Worm (Caenorhabditis elegans): Measurements from ENCODE around the gene rib-1.

The rib-1 gene

DNA sequence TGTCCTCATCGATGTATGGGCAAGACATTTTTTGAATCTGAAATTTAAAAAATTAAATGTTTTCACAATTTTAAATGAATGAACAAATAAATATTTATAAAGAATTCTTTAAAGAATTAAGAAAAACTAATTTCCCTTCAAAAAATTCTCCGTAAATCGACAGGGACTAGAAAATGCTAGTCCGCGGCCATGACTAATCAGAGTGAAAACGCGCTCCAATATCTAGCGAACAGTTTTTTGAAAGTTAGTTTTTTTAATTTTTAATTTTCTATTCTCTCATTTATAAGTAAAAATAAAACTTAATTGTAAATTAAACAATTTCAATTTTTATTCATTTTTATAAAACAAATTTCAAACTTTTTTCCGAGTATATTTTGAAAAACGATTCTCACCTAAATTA is 14.2 kb downstream of the rib-1 start:
- TF ChIP-seq mml-1 (tag; optimal IDR thresholded peaks at IDR 0.05) (no peak), ceh-82 (tag; optimal IDR thresholded peaks at IDR 0.05) (no peak), unc-62 (GFP tag; optimal IDR thresholded peaks at IDR 0.05) (no peak), aly-2 (tag; optimal IDR thresholded peaks at IDR 0.05) (no peak), lin-15B (tag; optimal IDR thresholded peaks at IDR 0.05) (peak; percentile 67), R02D3.7 (tag; optimal IDR thresholded peaks at IDR 0.05) (peak; percentile 81), pha-4 (tag; optimal IDR thresholded peaks at IDR 0.05) (peak; percentile 82), egl-27 (tag; optimal IDR thresholded peaks at IDR 0.05) (no peak), ceh-28 (tag; optimal IDR thresholded peaks at IDR 0.05) (no peak), nhr-11 (tag; optimal IDR thresholded peaks at IDR 0.05) (no peak), elt-2 (tag; optimal IDR thresholded peaks at IDR 0.05) (no peak), mdl-1 (tag; optimal IDR thresholded peaks at IDR 0.05) (no peak), snpc-4 (tag; optimal IDR thresholded peaks at IDR 0.05) (no peak), nhr-237 (tag; optimal IDR thresholded peaks at IDR 0.05) (no peak), egl-5 (tag; optimal IDR thresholded peaks at IDR 0.05) (no peak), jun-1 (tag; optimal IDR thresholded peaks at IDR 0.05) (no peak), nhr-43 (tag; optimal IDR thresholded peaks at IDR 0.05; ENCODE audit: poor library complexity, severe bottlenecking) (peak; percentile 34), nhr-23 (tag; optimal IDR thresholded peaks at IDR 0.05) (peak; percentile 61), ZK546.5 (tag; optimal IDR thresholded peaks at IDR 0.05) (no peak), tbx-2 (tag; optimal IDR thresholded peaks at IDR 0.05) (no peak), ama-1 (optimal IDR thresholded peaks at IDR 0.05) (peak; percentile 18), nhr-12 (tag; optimal IDR thresholded peaks at IDR 0.05) (no peak), nfya-1 (tag; optimal IDR thresholded peaks at IDR 0.05; ENCODE audit: insufficient read depth) (peak; percentile 69), ceh-16 (tag; optimal IDR thresholded peaks at IDR 0.05) (no peak), nhr-77 (tag; optimal IDR thresholded peaks at IDR 0.05) (no peak), nhr-25 (tag; optimal IDR thresholded peaks at IDR 0.05) (no peak)

DNA sequence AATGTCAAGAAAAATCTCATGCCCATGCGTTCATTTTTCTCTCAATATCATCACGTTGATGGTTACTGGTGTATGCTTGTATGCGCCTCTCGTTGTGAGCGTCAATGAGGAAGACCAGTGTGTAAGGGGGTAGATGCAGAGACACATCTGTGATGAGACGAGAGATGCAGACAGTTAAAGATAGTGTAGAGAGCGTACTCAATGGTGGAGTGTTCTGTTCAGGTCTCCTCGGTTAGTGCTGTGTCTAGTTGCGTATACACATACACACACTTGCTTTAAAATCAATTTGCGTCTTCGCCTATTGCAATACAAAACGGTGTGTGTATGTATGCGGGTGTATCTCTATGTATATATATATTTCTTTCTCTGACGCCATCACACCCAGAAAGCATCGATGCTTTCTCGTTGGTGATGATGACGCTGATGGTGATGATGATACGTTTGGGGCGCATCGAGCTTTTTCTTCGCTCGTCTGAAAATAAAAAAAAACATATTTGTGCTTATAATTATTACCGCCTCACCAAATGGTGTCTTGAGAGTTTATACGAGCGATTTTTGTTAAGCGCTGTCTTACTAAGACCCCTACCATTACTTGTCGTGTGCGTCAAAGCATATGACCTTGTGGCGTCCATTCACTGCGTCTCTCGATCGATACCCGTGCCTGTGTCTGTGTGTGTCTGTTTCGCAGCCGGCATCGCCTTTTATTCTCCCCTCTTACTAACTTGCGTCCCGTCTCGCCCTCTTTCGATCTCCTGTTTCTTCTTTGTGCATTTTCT is 15.0 kb downstream of the rib-1 start, which contains the start of gene F40F11.3:
Gene F40F11.3, minus strand, starts transcription at position 589 of the 776 bp plus-strand sequence.
- peak; percentile 96 for TF ChIP-seq hmg-11 (tag; optimal IDR thresholded peaks at IDR 0.05)
- no peak for TF ChIP-seq unc-39 (tag; optimal IDR thresholded peaks at IDR 0.05)
- no peak for TF ChIP-seq ZK546.5 (tag; optimal IDR thresholded peaks at IDR 0.05)
- TF ChIP-seq jun-1 (tag; optimal IDR thresholded peaks at IDR 0.05): peak; percentile 74
- peak; percentile 82 for TF ChIP-seq pha-4 (tag; optimal IDR thresholded peaks at IDR 0.05)
- peak; percentile 91 for TF ChIP-seq skn-1 (tag; optimal IDR thresholded peaks at IDR 0.05)
- TF ChIP-seq ceh-82 (tag; optimal IDR thresholded peaks at IDR 0.05): no peak
- TF ChIP-seq ama-1 (optimal IDR thresholded peaks at IDR 0.05): peak; percentile 81
- TF ChIP-seq nhr-12 (tag; optimal IDR thresholded peaks at IDR 0.05): no peak
- no peak for TF ChIP-seq nhr-237 (tag; optimal IDR thresholded peaks at IDR 0.05)
- TF ChIP-seq nhr-67 (tag; optimal IDR thresholded peaks at IDR 0.05): no peak
- TF ChIP-seq lin-15B (tag; optimal IDR thresholded peaks at IDR 0.05): peak; percentile 83
- peak; percentile 45 for TF ChIP-seq egl-27 (tag; optimal IDR thresholded peaks at IDR 0.05)
- no peak for TF ChIP-seq eor-1 (tag; optimal IDR thresholded peaks at IDR 0.05)
- no peak for TF ChIP-seq ztf-11 (tag; optimal IDR thresholded peaks at IDR 0.05)
- TF ChIP-seq nfya-1 (tag; optimal IDR thresholded peaks at IDR 0.05; ENCODE audit: insufficient read depth): peak; percentile 91
- peak; percentile 60 for TF ChIP-seq nhr-23 (tag; optimal IDR thresholded peaks at IDR 0.05)
- peak; percentile 84 for TF ChIP-seq egl-5 (tag; optimal IDR thresholded peaks at IDR 0.05)
- TF ChIP-seq zag-1 (tag; optimal IDR thresholded peaks at IDR 0.05): no peak
- TF ChIP-seq elt-2 (tag; optimal IDR thresholded peaks at IDR 0.05): peak; percentile 69
- peak; percentile 97 for TF ChIP-seq nhr-25 (tag; optimal IDR thresholded peaks at IDR 0.05)
- TF ChIP-seq sea-2 (GFP tag; optimal IDR thresholded peaks at IDR 0.05): no peak
- peak; percentile 77 for TF ChIP-seq fkh-10 (GFP tag; optimal IDR thresholded peaks at IDR 0.05)
- no peak for TF ChIP-seq nhr-77 (tag; optimal IDR thresholded peaks at IDR 0.05)
- TF ChIP-seq unc-62 (GFP tag; optimal IDR thresholded peaks at IDR 0.05): peak; percentile 46
- TF ChIP-seq ceh-28 (tag; optimal IDR thresholded peaks at IDR 0.05): peak; percentile 72
- no peak for TF ChIP-seq elt-3 (tag; optimal IDR thresholded peaks at IDR 0.05)
- no peak for TF ChIP-seq nhr-28 (tag; optimal IDR thresholded peaks at IDR 0.05)
- no peak for TF ChIP-seq nhr-76 (tag; optimal IDR thresholded peaks at IDR 0.05)
- no peak for TF ChIP-seq daf-12 (tag; optimal IDR thresholded peaks at IDR 0.05)
- peak; percentile 88 for TF ChIP-seq nhr-43 (tag; optimal IDR thresholded peaks at IDR 0.05; ENCODE audit: poor library complexity, severe bottlenecking)
- no peak for TF ChIP-seq mml-1 (tag; optimal IDR thresholded peaks at IDR 0.05)
- TF ChIP-seq lsy-12 (tag; optimal IDR thresholded peaks at IDR 0.05): peak; percentile 90
- TF ChIP-seq ceh-16 (tag; optimal IDR thresholded peaks at IDR 0.05): no peak
- peak; percentile 4 for TF ChIP-seq ztf-4 (tag; optimal IDR thresholded peaks at IDR 0.05)
- TF ChIP-seq tbx-2 (tag; optimal IDR thresholded peaks at IDR 0.05): peak; percentile 69
- TF ChIP-seq snpc-4 (tag; optimal IDR thresholded peaks at IDR 0.05): peak; percentile 77
- TF ChIP-seq lin-39 (tag; optimal IDR thresholded peaks at IDR 0.05): peak; percentile 61
- no peak for TF ChIP-seq fkh-2 (tag; optimal IDR thresholded peaks at IDR 0.05)
- TF ChIP-seq nhr-11 (tag; optimal IDR thresholded peaks at IDR 0.05): peak; percentile 78
- TF ChIP-seq fos-1 (tag; optimal IDR thresholded peaks at IDR 0.05): peak; percentile 26
- peak; percentile 72 for TF ChIP-seq R02D3.7 (tag; optimal IDR thresholded peaks at IDR 0.05)
- no peak for TF ChIP-seq ceh-9 (tag; optimal IDR thresholded peaks at IDR 0.05)
- peak; percentile 64 for TF ChIP-seq pqm-1 (tag; optimal IDR thresholded peaks at IDR 0.05)
- peak; percentile 7 for TF ChIP-seq aly-2 (tag; optimal IDR thresholded peaks at IDR 0.05)
- TF ChIP-seq elt-1 (tag; optimal IDR thresholded peaks at IDR 0.05): peak; percentile 34

Data from whole organism, L3 larva.